Fruit fly (Drosophila melanogaster) whole organism, embryonic: ENCODE measurements around the gene Fic.
A peak's percentile ranks its signal among the peaks of the same experiment; 100 is the strongest.

Experiments
- ATbp ChIP-seq: fragments of 200-800 bp; sonication (Bioruptor generic); optimal IDR thresholded peaks from 2 replicates; lab custom pipeline; 2017; ENCODE audit warnings: missing biosample characterization, mild to moderate bottlenecking, missing genetic modification characterization, missing genetic modification reagents
- CG10147 ChIP-seq: fragments of 200-800 bp; sonication (Bioruptor generic); optimal IDR thresholded peaks from 2 replicates; lab custom pipeline; 2019; ENCODE audit warnings: missing biosample characterization, mild to moderate bottlenecking, missing genetic modification characterization, moderate library complexity
- CG10209 ChIP-seq: fragments of 200-800 bp; sonication (Bioruptor generic); optimal IDR thresholded peaks from 3 replicates; lab custom pipeline; 2017; ENCODE audit warnings: missing biosample characterization, mild to moderate bottlenecking, missing genetic modification characterization, missing genetic modification reagents
- CG10321 ChIP-seq: fragments of 200-800 bp; sonication (Bioruptor generic); IDR thresholded peaks from 2 replicates; pipeline ENCODE4 v1.3.6; 2022; ENCODE audit warnings: missing biosample characterization, missing genetic modification characterization
- CG11504 ChIP-seq: fragments of 200-800 bp; sonication (Bioruptor generic); optimal IDR thresholded peaks from 3 replicates; lab custom pipeline; 2019; ENCODE audit warnings: missing biosample characterization, mild to moderate bottlenecking, missing genetic modification characterization, moderate library complexity
- CG12391 ChIP-seq: fragments of 200-800 bp; sonication (Bioruptor generic); optimal IDR thresholded peaks from 3 replicates; lab custom pipeline; 2018; ENCODE audit warnings: missing biosample characterization, mild to moderate bottlenecking, missing genetic modification characterization, moderate library complexity
- CG14667 ChIP-seq: fragments of 200-800 bp; sonication (Bioruptor generic); IDR thresholded peaks from 2 replicates; pipeline ENCODE4 v1.3.6; 2022; ENCODE audit warnings: missing biosample characterization, missing genetic modification characterization
- CG15011 ChIP-seq: fragments of 200-800 bp; sonication (Bioruptor generic); optimal IDR thresholded peaks from 3 replicates; lab custom pipeline; 2018; ENCODE audit warnings: missing biosample characterization, mild to moderate bottlenecking, missing genetic modification characterization
- CG1529 ChIP-seq: fragments of 200-800 bp; sonication (Bioruptor generic); optimal IDR thresholded peaks from 3 replicates; lab custom pipeline; 2018; ENCODE audit warnings: missing biosample characterization, missing genetic modification characterization
- CG1792 ChIP-seq: fragments of 200-800 bp; sonication (Bioruptor generic); optimal IDR thresholded peaks from 2 replicates; lab custom pipeline; 2016; ENCODE audit warnings: missing biosample characterization, missing genetic modification characterization
- CG2199 ChIP-seq: fragments of 200-800 bp; sonication (Bioruptor generic); IDR thresholded peaks from 3 replicates; pipeline ENCODE4 v1.3.6; 2022; ENCODE audit warnings: missing biosample characterization, missing genetic modification characterization
- CG2889 ChIP-seq: fragments of 200-800 bp; sonication (Bioruptor generic); IDR thresholded peaks from 3 replicates; pipeline ENCODE4 v1.3.6; 2022; ENCODE audit warnings: missing biosample characterization, missing genetic modification characterization
- CG33557 ChIP-seq: fragments of 200-800 bp; sonication (Bioruptor generic); optimal IDR thresholded peaks from 2 replicates; lab custom pipeline; 2019; ENCODE audit warnings: missing biosample characterization, mild to moderate bottlenecking, missing genetic modification characterization, moderate library complexity
- CG4854 ChIP-seq: fragments of 200-800 bp; sonication (Bioruptor generic); optimal IDR thresholded peaks from 2 replicates; lab custom pipeline; 2016; ENCODE audit warnings: missing biosample characterization, missing genetic modification characterization, inconsistent platforms
- CG5953 ChIP-seq: fragments of 200-800 bp; sonication (Bioruptor generic); IDR thresholded peaks from 2 replicates; pipeline ENCODE4 v1.3.6; 2022; ENCODE audit warnings: missing biosample characterization, missing genetic modification characterization
- CG6272 ChIP-seq: fragments of 200-800 bp; sonication (Bioruptor generic); IDR thresholded peaks from 2 replicates; pipeline ENCODE4 v1.3.6; 2022; ENCODE audit warnings: missing biosample characterization, missing genetic modification characterization
- CG6683 ChIP-seq: fragments of 200-800 bp; sonication (Bioruptor generic); optimal IDR thresholded peaks from 2 replicates; lab custom pipeline; 2017; ENCODE audit warnings: missing biosample characterization, mild to moderate bottlenecking, missing genetic modification characterization, missing genetic modification reagents
- CG6813 ChIP-seq: fragments of 200-800 bp; sonication (Bioruptor generic); optimal IDR thresholded peaks from 2 replicates; lab custom pipeline; 2017; ENCODE audit warnings: missing biosample characterization, missing genetic modification characterization, mild to moderate bottlenecking, moderate library complexity, missing genetic modification reagents
- E2f2 ChIP-seq: fragments of 200-800 bp; sonication (Bioruptor generic); IDR thresholded peaks from 2 replicates; pipeline ENCODE4 v1.3.6; 2022; ENCODE audit warnings: missing biosample characterization, missing genetic modification characterization
- HmgD ChIP-seq: fragments of 200-800 bp; sonication (Bioruptor generic); optimal IDR thresholded peaks from 3 replicates; lab custom pipeline; 2016; ENCODE audit warnings: missing biosample characterization, missing genetic modification characterization
- HmgZ ChIP-seq: fragments of 200-800 bp; sonication (Bioruptor generic); optimal IDR thresholded peaks from 2 replicates; lab custom pipeline; 2018; ENCODE audit warnings: missing biosample characterization, mild to moderate bottlenecking, missing genetic modification characterization
- MBD-R2 ChIP-seq: fragments of 200-800 bp; sonication (Bioruptor generic); IDR thresholded peaks from 2 replicates; pipeline ENCODE4 v1.3.6; 2022; ENCODE audit warnings: missing biosample characterization, missing genetic modification characterization
- Nf-YB ChIP-seq: fragments of 200-800 bp; sonication (Bioruptor generic); optimal IDR thresholded peaks from 3 replicates; lab custom pipeline; 2019; ENCODE audit warnings: missing biosample characterization, mild to moderate bottlenecking, missing genetic modification characterization, moderate library complexity
- Pdp1 ChIP-seq, 2 experiments: fragments of 200-800 bp; sonication (Bioruptor generic); optimal IDR thresholded peaks; 3 replicates each; lab custom pipeline; 2016; ENCODE audit warnings: missing biosample characterization in 2 of 2, missing genetic modification characterization in 2 of 2, mild to moderate bottlenecking in 1 of 2, moderate library complexity in 1 of 2
- Ptx1 ChIP-seq: fragments of 200-800 bp; sonication (Bioruptor generic); IDR thresholded peaks from 2 replicates; pipeline ENCODE4 v1.3.6; 2022; ENCODE audit warnings: missing biosample characterization, missing genetic modification characterization
- Spps ChIP-seq: fragments of 200-800 bp; sonication (Bioruptor generic); optimal IDR thresholded peaks from 2 replicates; lab custom pipeline; 2018; ENCODE audit warnings: missing biosample characterization, mild to moderate bottlenecking, missing genetic modification characterization
- Trl ChIP-seq, 3 experiments: fragments of >200 bp in 2 of 3; fragments of 200-800 bp in 1 of 3; sonication (Bioruptor generic) in 1 of 3; optimal IDR thresholded peaks; 2 replicates in 1 of 3; 3 replicates in 2 of 3; lab custom pipeline; 2016 to 2017; ENCODE audit warnings: missing biosample characterization in 1 of 3, missing genetic modification characterization in 1 of 3
- YL-1 ChIP-seq: fragments of 200-800 bp; sonication (Bioruptor generic); optimal IDR thresholded peaks from 3 replicates; lab custom pipeline; 2017; ENCODE audit warnings: missing biosample characterization, mild to moderate bottlenecking, missing genetic modification characterization
- bbx ChIP-seq: fragments of 200-800 bp; sonication (Bioruptor generic); IDR thresholded peaks from 2 replicates; pipeline ENCODE4 v1.3.6; 2022; ENCODE audit warnings: missing biosample characterization, missing genetic modification characterization; ENCODE audit not compliant: partially characterized antibody
- bsh ChIP-seq, 2 experiments: fragments of 200-800 bp; sonication (Bioruptor generic); optimal IDR thresholded peaks; 2 replicates each; lab custom pipeline; 2017 to 2018; ENCODE audit warnings: mild to moderate bottlenecking in 2 of 2, missing biosample characterization in 2 of 2, missing genetic modification characterization in 2 of 2, moderate library complexity in 1 of 2
- cas ChIP-seq: fragments of 200-800 bp; sonication (Bioruptor generic); IDR thresholded peaks from 2 replicates; pipeline ENCODE4 v1.3.6; 2022; ENCODE audit warnings: missing biosample characterization, missing genetic modification characterization
- cg ChIP-seq: fragments of 200-800 bp; sonication (Bioruptor generic); optimal IDR thresholded peaks from 3 replicates; lab custom pipeline; 2019; ENCODE audit warnings: missing biosample characterization, mild to moderate bottlenecking, missing genetic modification characterization, moderate library complexity
- chinmo ChIP-seq: fragments of 200-800 bp; sonication (Bioruptor generic); IDR thresholded peaks from 4 replicates; pipeline ENCODE4 v1.3.6; 2022; ENCODE audit warnings: missing biosample characterization, missing genetic modification characterization; ENCODE audit not compliant: partially characterized antibody
- chm ChIP-seq: fragments of 200-800 bp; sonication (Bioruptor generic); IDR thresholded peaks from 2 replicates; pipeline ENCODE4 v1.3.6; 2022; ENCODE audit warnings: missing biosample characterization, missing genetic modification characterization
- exex ChIP-seq: fragments of 200-800 bp; sonication (Bioruptor generic); optimal IDR thresholded peaks from 4 replicates; lab custom pipeline; 2018; ENCODE audit warnings: missing biosample characterization, mild to moderate bottlenecking, missing genetic modification characterization, moderate library complexity
- gce ChIP-seq: fragments of 200-800 bp; sonication (Bioruptor generic); IDR thresholded peaks from 3 replicates; pipeline ENCODE4 v1.3.6; 2022; ENCODE audit warnings: missing biosample characterization, missing genetic modification characterization
- h ChIP-seq: fragments of >200 bp; optimal IDR thresholded peaks from 2 replicates; lab custom pipeline; 2017
- insv ChIP-seq, 2 experiments: fragments of 200-800 bp; sonication (Bioruptor generic); optimal IDR thresholded peaks; 3 replicates each; lab custom pipeline; 2016 to 2018; ENCODE audit warnings: missing biosample characterization in 2 of 2, missing genetic modification characterization in 2 of 2
- mirr ChIP-seq: fragments of 200-800 bp; sonication (Bioruptor generic); optimal IDR thresholded peaks from 3 replicates; lab custom pipeline; 2018; ENCODE audit warnings: missing biosample characterization, mild to moderate bottlenecking, missing genetic modification characterization
- oc ChIP-seq: fragments of 200-800 bp; sonication (Bioruptor generic); optimal IDR thresholded peaks from 2 replicates; lab custom pipeline; 2018; ENCODE audit warnings: missing biosample characterization, mild to moderate bottlenecking, missing genetic modification characterization, moderate library complexity
- org-1 ChIP-seq: fragments of 200-800 bp; sonication (Bioruptor generic); optimal IDR thresholded peaks from 2 replicates; lab custom pipeline; 2017; ENCODE audit warnings: missing biosample characterization, missing genetic modification characterization
- pb ChIP-seq: fragments of 200-800 bp; sonication (Bioruptor generic); optimal IDR thresholded peaks from 3 replicates; lab custom pipeline; 2016; ENCODE audit warnings: missing biosample characterization, missing genetic modification characterization
- pfk ChIP-seq: fragments of 200-800 bp; sonication (Bioruptor generic); optimal IDR thresholded peaks from 2 replicates; lab custom pipeline; 2018; ENCODE audit warnings: missing biosample characterization, mild to moderate bottlenecking, missing genetic modification characterization, moderate library complexity
- slp2 ChIP-seq: fragments of 200-800 bp; sonication (Bioruptor generic); optimal IDR thresholded peaks from 2 replicates; lab custom pipeline; 2016; ENCODE audit warnings: missing biosample characterization, missing genetic modification characterization
- sna ChIP-seq: fragments of 200-800 bp; sonication (Bioruptor generic); IDR thresholded peaks from 2 replicates; pipeline ENCODE4 v1.3.6; 2022; ENCODE audit warnings: missing biosample characterization, missing genetic modification characterization; ENCODE audit not compliant: partially characterized antibody
- tup ChIP-seq: fragments of 200-800 bp; sonication (Bioruptor generic); optimal IDR thresholded peaks from 2 replicates; lab custom pipeline; 2016; ENCODE audit warnings: missing biosample characterization, mild to moderate bottlenecking, missing genetic modification characterization, moderate library complexity
- unpg ChIP-seq: fragments of 200-800 bp; sonication (Bioruptor generic); optimal IDR thresholded peaks from 3 replicates; lab custom pipeline; 2018; ENCODE audit warnings: missing biosample characterization, mild to moderate bottlenecking, missing genetic modification characterization, moderate library complexity
- vnd ChIP-seq: fragments of 200-800 bp; sonication (Bioruptor generic); IDR thresholded peaks from 3 replicates; pipeline ENCODE4 v1.3.6; 2022; ENCODE audit warnings: missing biosample characterization, missing genetic modification characterization; ENCODE audit not compliant: partially characterized antibody

The Fic gene

DNA sequence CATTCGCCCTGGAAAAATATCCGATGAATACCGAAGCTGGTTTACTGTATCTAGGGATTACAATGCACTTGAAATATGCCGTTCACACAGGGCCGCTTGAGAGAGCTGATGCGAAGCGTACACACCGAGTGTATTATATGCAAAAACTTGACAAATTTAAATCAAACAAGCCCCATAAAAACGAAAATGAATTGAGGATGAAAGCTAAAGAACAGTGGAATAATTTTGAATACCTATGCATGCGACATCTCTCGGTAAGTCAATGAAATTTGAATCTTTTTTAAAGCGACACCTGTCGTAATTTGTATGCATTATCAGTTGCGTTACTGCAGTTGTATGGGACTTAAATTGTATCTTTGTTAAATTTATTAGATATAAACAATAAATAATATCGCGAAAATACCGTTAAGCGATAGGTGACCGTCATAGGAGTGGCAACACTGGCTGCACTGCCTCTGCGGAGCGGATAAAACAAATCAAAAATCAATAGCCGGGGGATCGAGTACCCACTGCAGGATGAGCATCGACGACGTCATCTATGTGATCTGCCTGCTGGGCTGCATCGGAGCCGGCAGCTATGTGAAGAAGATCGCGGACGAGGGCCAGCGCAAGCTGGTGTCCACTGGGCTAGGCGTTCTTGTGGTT, 31.9 kb downstream of the Fic start, which contains the start of gene frj (continued):
- TF ChIP-seq CG15011 (GFP tag; lab: Kevin White, UChicago) (peak; percentile 19), CG6813 (GFP tag; lab: Kevin White, UChicago) (no peak), E2f2 (GFP tag; lab: Robert Waterston, UW) (peak; percentile 55), Pdp1 (GFP tag; optimal IDR thresholded peaks at IDR 0.05; lab: Kevin White, UChicago) (peak; percentile 56 to 65), CG4854 (no peak), CG2889 (0 out of 3 replicates have a peak, but pooled peaks have one; percentile 5), CG2199 (GFP tag; lab: Robert Waterston, UW) (no peak), bsh (GFP tag; optimal IDR thresholded peaks at IDR 0.05; lab: Kevin White, UChicago) (peak in 1 of 2 experiments; percentile 39), chinmo (GFP tag; lab: Robert Waterston, UW) (0 out of 4 replicates have a peak, but pooled peaks have one; percentile 59), HmgZ (tag; lab: Kevin White, UChicago) (peak; percentile 49), h (no peak), CG14667 (GFP tag; lab: Robert Waterston, UW) (peak; percentile 34; the same call in 1 of the 2 replicates), oc (tag; lab: Kevin White, UChicago) (peak; percentile 58), Trl (optimal IDR thresholded peaks at IDR 0.05; lab: Kevin White, UChicago) (no peak), Trl (GFP tag; optimal IDR thresholded peaks at IDR 0.05; lab: Kevin White, UChicago) (peak; percentile 64), CG6683 (GFP tag; lab: Kevin White, UChicago) (no peak), HmgD (peak; percentile 76), sna (GFP tag; lab: Robert Waterston, UW) (peak; percentile 68), cg (GFP tag; lab: Kevin White, UChicago) (no peak), org-1 (GFP tag; lab: Kevin White, UChicago) (no peak), CG12391 (tag; lab: Kevin White, UChicago) (peak; percentile 73), ATbp (peak; percentile 6), pfk (GFP tag; lab: Kevin White, UChicago) (no peak), pb (peak; percentile 41), mirr (no peak), Nf-YB (no peak), YL-1 (GFP tag; lab: Kevin White, UChicago) (peak; percentile 51), CG6272 (peak; percentile 52), insv (GFP tag; optimal IDR thresholded peaks at IDR 0.05; lab: Kevin White, UChicago) (peak in 1 of 2 experiments; percentile 32), chm (GFP tag; lab: Robert Waterston, UW) (no peak), CG1529 (GFP tag; lab: Kevin White, UChicago) (no peak), CG1792 (no peak), Spps (no peak), CG10321 (GFP tag; lab: Robert Waterston, UW) (no peak), CG10209 (GFP tag; lab: Kevin White, UChicago) (peak; percentile 53), tup (GFP tag; lab: Kevin White, UChicago) (no peak), vnd (GFP tag; lab: Robert Waterston, UW) (0 out of 3 replicates have a peak, but pooled peaks have one; percentile 18), CG10147 (GFP tag; lab: Kevin White, UChicago) (peak; percentile 50), CG11504 (tag; lab: Kevin White, UChicago) (no peak), MBD-R2 (GFP tag; lab: Robert Waterston, UW) (peak; percentile 56), Ptx1 (peak; percentile 80), CG5953 (GFP tag; lab: Robert Waterston, UW) (no peak), slp2 (peak; percentile 56), gce (GFP tag; lab: Robert Waterston, UW) (no peak), exex (peak; percentile 10), unpg (GFP tag; lab: Kevin White, UChicago) (peak; percentile 55), CG33557 (no peak), cas (peak; percentile 17; the same call in 1 of the 2 replicates), bbx (GFP tag; lab: Robert Waterston, UW) (peak; percentile 61)
